Fruit fly (Drosophila melanogaster) Kc167 (cell line): ENCODE results near the gene CG43800.

ENCODE experiments used
- Myc ChIP-seq: fragments of >200 bp; optimal IDR thresholded peaks from 2 replicates; lab custom pipeline; 2017; ENCODE audit warnings: missing external identifiers
- psq ChIP-seq: fragments of >200 bp; optimal IDR thresholded peaks from 2 replicates; lab custom pipeline; 2017; ENCODE audit warnings: missing external identifiers

DNA sequence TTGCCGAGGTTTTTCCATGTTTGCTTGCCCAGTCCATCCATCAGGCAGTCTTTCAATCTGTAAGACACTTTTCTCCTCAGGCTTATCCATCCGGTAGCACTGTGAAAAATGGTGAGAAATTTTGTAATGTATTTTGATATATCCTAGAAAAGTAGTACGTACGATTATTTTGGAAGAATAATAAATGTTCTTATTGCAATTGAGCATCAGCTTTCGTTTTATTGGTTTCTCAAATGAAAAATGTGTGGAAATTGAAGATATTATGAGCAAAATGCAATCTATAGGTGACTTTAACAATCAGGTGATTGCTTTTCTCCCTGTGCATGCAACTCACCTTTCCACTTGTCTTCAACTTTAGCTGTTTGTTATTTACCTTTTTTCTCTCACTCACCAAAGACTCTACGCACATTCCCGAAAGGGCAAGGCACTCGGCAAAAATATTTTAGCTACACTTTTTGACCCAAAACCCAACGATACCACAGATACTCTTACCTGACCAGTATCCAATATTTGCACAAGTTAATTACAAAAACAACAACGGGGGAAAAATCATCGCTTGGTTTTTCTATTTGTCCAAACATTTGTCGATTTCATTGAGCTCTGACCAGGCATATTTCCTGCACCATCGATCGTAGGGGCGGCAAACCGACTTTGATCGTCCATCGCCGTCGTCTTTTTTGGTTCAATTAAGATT, 45.1 kb upstream of the CG43800 start:
- TF ChIP-seq Myc (lab: Kevin White, UChicago): no peak
- TF ChIP-seq psq (lab: Kevin White, UChicago): no peak
